Worm (Caenorhabditis elegans) whole organism, L4 larva: ENCODE results near the gene algn-12.

Source experiments
- F10B5.3 ChIP-seq: sonication (generic microtip); optimal IDR thresholded peaks from 2 replicates; lab custom pipeline; 2016; ENCODE audit warnings: mild to moderate bottlenecking, missing genetic modification characterization, missing compliant biosample characterization
- F37D6.2 ChIP-seq: sonication (generic microtip); optimal IDR thresholded peaks from 2 replicates; lab custom pipeline; 2016; ENCODE audit warnings: mild to moderate bottlenecking, missing genetic modification characterization, missing compliant biosample characterization
- F44E2.7 ChIP-seq: fragments of 200-800 bp; sonication (Bioruptor generic); IDR thresholded peaks from 2 replicates; pipeline ENCODE4 v2.1.2; 2022; ENCODE audit warnings: missing genetic modification characterization, missing compliant biosample characterization
- T20F7.1 ChIP-seq: fragments of 200-800 bp; sonication (Bioruptor generic); optimal IDR thresholded peaks from 2 replicates; lab custom pipeline; 2018; ENCODE audit warnings: mild to moderate bottlenecking, missing genetic modification characterization, missing compliant biosample characterization
- T26A8.4 ChIP-seq: fragments of 200-800 bp; sonication (Bioruptor generic); IDR thresholded peaks from 2 replicates; pipeline ENCODE4 v1.3.6; 2022; ENCODE audit warnings: missing genetic modification characterization, missing compliant biosample characterization
- Y105C5A.15 ChIP-seq: fragments of 200-800 bp; sonication (Bioruptor generic); IDR thresholded peaks from 2 replicates; pipeline ENCODE4 v1.3.6; 2022; ENCODE audit warnings: missing genetic modification characterization, missing compliant biosample characterization
- Y48G9A.11 ChIP-seq: fragments of 200-800 bp; sonication (Bioruptor generic); IDR thresholded peaks from 2 replicates; pipeline ENCODE4 v1.3.6; 2022; ENCODE audit warnings: missing genetic modification reagents, missing genetic modification characterization, missing compliant biosample characterization
- ZK337.2 ChIP-seq: fragments of 200-800 bp; sonication (Bioruptor generic); IDR thresholded peaks from 2 replicates; pipeline ENCODE4 v1.3.6; 2022; ENCODE audit warnings: missing genetic modification reagents, missing genetic modification characterization, missing compliant biosample characterization
- aha-1 ChIP-seq: fragments of 150-350 bp; peaks from one replicate; lab custom pipeline; 2014; ENCODE audit warnings: missing biosample characterization, missing genetic modification characterization
- ceh-20 ChIP-seq: fragments of 200-800 bp; sonication (Bioruptor generic); IDR thresholded peaks from 2 replicates; pipeline ENCODE4 v1.3.6; 2022; ENCODE audit warnings: missing genetic modification reagents, missing genetic modification characterization, missing compliant biosample characterization
- ces-1 ChIP-seq: fragments of 150-350 bp; sonication (generic microtip); optimal IDR thresholded peaks from 4 replicates; lab custom pipeline; 2014; ENCODE audit warnings: missing biosample characterization, missing genetic modification reagents, missing genetic modification characterization
- cey-2 ChIP-seq: sonication (generic microtip); optimal IDR thresholded peaks from 3 replicates; lab custom pipeline; 2017; ENCODE audit warnings: missing genetic modification characterization, mild to moderate bottlenecking, missing compliant biosample characterization, antibody characterized with exemption, borderline replicate concordance; ENCODE audit not compliant: insufficient read depth
- ctbp-1 ChIP-seq: fragments of 200-800 bp; sonication (Bioruptor generic); IDR thresholded peaks from 2 replicates; pipeline ENCODE4 v1.3.6; 2022; ENCODE audit warnings: missing genetic modification reagents, missing genetic modification characterization, missing compliant biosample characterization
- daf-12 ChIP-seq: fragments of 150-350 bp; optimal IDR thresholded peaks from 2 replicates; lab custom pipeline; 2014; ENCODE audit warnings: missing biosample characterization, missing genetic modification reagents, missing genetic modification characterization
- daf-16 ChIP-seq, 3 experiments: sonication (generic microtip); optimal IDR thresholded peaks; 2 replicates each; lab custom pipeline; 2016 to 2017; ENCODE audit warnings: missing genetic modification characterization in 3 of 3, missing genetic modification reagents in 3 of 3, mild to moderate bottlenecking in 2 of 3, missing compliant biosample characterization in 2 of 3, missing biosample characterization in 1 of 3, moderate library complexity in 1 of 3
- daf-19 ChIP-seq: fragments of 200-800 bp; sonication (Bioruptor generic); conservative IDR thresholded peaks from 2 replicates; pipeline ENCODE4 v1.3.6; 2022; ENCODE audit warnings: missing genetic modification characterization, missing compliant biosample characterization
- dmd-6 ChIP-seq: fragments of 200-800 bp; sonication (Bioruptor generic); IDR thresholded peaks from 2 replicates; pipeline ENCODE4 v1.3.6; 2022; ENCODE audit warnings: missing genetic modification reagents, missing genetic modification characterization, missing compliant biosample characterization
- dpl-1 ChIP-seq: fragments of 150-350 bp; optimal IDR thresholded peaks from 2 replicates; lab custom pipeline; 2014; ENCODE audit warnings: missing biosample characterization, missing genetic modification reagents, missing genetic modification characterization
- dve-1 ChIP-seq: sonication (generic microtip); optimal IDR thresholded peaks from 2 replicates; lab custom pipeline; 2017; ENCODE audit warnings: antibody characterized with exemption, mild to moderate bottlenecking, missing genetic modification characterization, missing compliant biosample characterization; ENCODE audit not compliant: insufficient read depth
- egl-27 ChIP-seq: sonication (generic microtip); optimal IDR thresholded peaks from 3 replicates; lab custom pipeline; 2017; ENCODE audit warnings: missing biosample characterization, missing genetic modification reagents, missing genetic modification characterization
- egl-43 ChIP-seq: fragments of 200-800 bp; sonication (Bioruptor generic); IDR thresholded peaks from 2 replicates; pipeline ENCODE4 v1.3.6; 2022; ENCODE audit warnings: missing genetic modification reagents, missing genetic modification characterization, missing compliant biosample characterization
- fkh-10 ChIP-seq: fragments of 150-350 bp; optimal IDR thresholded peaks from 2 replicates; lab custom pipeline; 2014; ENCODE audit warnings: missing biosample characterization, missing genetic modification reagents, missing genetic modification characterization
- gei-8 ChIP-seq: fragments of 200-800 bp; sonication (Bioruptor generic); optimal IDR thresholded peaks from 2 replicates; lab custom pipeline; 2018; ENCODE audit warnings: mild to moderate bottlenecking, missing genetic modification characterization, missing compliant biosample characterization
- lim-7 ChIP-seq: fragments of 200-800 bp; sonication (Bioruptor generic); IDR thresholded peaks from 2 replicates; pipeline ENCODE4 v1.3.6; 2022; ENCODE audit warnings: missing genetic modification characterization, missing compliant biosample characterization
- lin-29 ChIP-seq: fragments of 200-800 bp; sonication (Bioruptor generic); IDR thresholded peaks from 2 replicates; pipeline ENCODE4 v1.3.6; 2022; ENCODE audit warnings: missing genetic modification reagents, missing genetic modification characterization, missing compliant biosample characterization
- lsy-2 ChIP-seq, 2 experiments: fragments of 150-350 bp in 1 of 2; sonication (generic microtip) in 1 of 2; optimal IDR thresholded peaks; 2 replicates each; lab custom pipeline; 2014 to 2017; ENCODE audit warnings: missing biosample characterization in 2 of 2, missing genetic modification characterization in 2 of 2
- madf-5 ChIP-seq, 2 experiments: fragments of 200-800 bp; sonication (Bioruptor generic); IDR thresholded peaks; 2 replicates each; pipeline ENCODE4 v1.3.6; 2022; ENCODE audit warnings: missing compliant biosample characterization in 2 of 2, missing genetic modification characterization in 2 of 2
- madf-9 ChIP-seq: fragments of 200-800 bp; sonication (Bioruptor generic); conservative IDR thresholded peaks from 2 replicates; pipeline ENCODE4 v1.3.6; 2022; ENCODE audit warnings: missing genetic modification reagents, missing genetic modification characterization, missing compliant biosample characterization
- mep-1 ChIP-seq: fragments of 150-350 bp; sonication (generic microtip); optimal IDR thresholded peaks from 3 replicates; lab custom pipeline; 2014; ENCODE audit warnings: missing biosample characterization, missing genetic modification characterization
- mxl-3 ChIP-seq: fragments of 200-800 bp; sonication (Bioruptor generic); optimal IDR thresholded peaks from 2 replicates; lab custom pipeline; 2018; ENCODE audit warnings: mild to moderate bottlenecking, missing genetic modification characterization, missing compliant biosample characterization
- nhr-10 ChIP-seq: fragments of 150-350 bp; optimal IDR thresholded peaks from 2 replicates; lab custom pipeline; 2014; ENCODE audit warnings: missing biosample characterization, missing genetic modification characterization
- nhr-102 ChIP-seq: sonication (generic microtip); optimal IDR thresholded peaks from 2 replicates; lab custom pipeline; 2016; ENCODE audit warnings: mild to moderate bottlenecking, missing genetic modification characterization, moderate library complexity, missing compliant biosample characterization
- nhr-237 ChIP-seq: sonication (generic microtip); optimal IDR thresholded peaks from 2 replicates; lab custom pipeline; 2017; ENCODE audit warnings: missing biosample characterization, missing genetic modification characterization
- nhr-25 ChIP-seq: sonication (generic microtip); optimal IDR thresholded peaks from 2 replicates; lab custom pipeline; 2017; ENCODE audit warnings: missing genetic modification characterization, mild to moderate bottlenecking, missing compliant biosample characterization, antibody characterized with exemption, moderate library complexity, borderline replicate concordance; ENCODE audit not compliant: insufficient read depth
- nhr-28 ChIP-seq: fragments of 150-350 bp; optimal IDR thresholded peaks from 2 replicates; lab custom pipeline; 2014; ENCODE audit warnings: missing biosample characterization, missing genetic modification characterization
- php-3 ChIP-seq: fragments of 200-800 bp; sonication (Bioruptor generic); IDR thresholded peaks from 2 replicates; pipeline ENCODE4 v1.3.6; 2022; ENCODE audit warnings: missing genetic modification reagents, missing genetic modification characterization, missing compliant biosample characterization
- rbr-2 ChIP-seq: sonication (generic microtip); optimal IDR thresholded peaks from 2 replicates; lab custom pipeline; 2016; ENCODE audit warnings: missing genotype, missing genetic modification characterization, missing compliant biosample characterization
- snpc-1.2 ChIP-seq: fragments of 200-800 bp; sonication (Bioruptor generic); IDR thresholded peaks from 2 replicates; pipeline ENCODE4 v1.3.6; 2022; ENCODE audit warnings: missing genetic modification reagents, missing genetic modification characterization, missing compliant biosample characterization
- spr-1 ChIP-seq: sonication (generic microtip); optimal IDR thresholded peaks from 2 replicates; lab custom pipeline; 2016; ENCODE audit warnings: mild to moderate bottlenecking, missing genetic modification characterization, missing compliant biosample characterization
- tag-97 ChIP-seq: fragments of 200-800 bp; sonication (Bioruptor generic); IDR thresholded peaks from 2 replicates; pipeline ENCODE4 v1.3.6; 2022; ENCODE audit warnings: missing genetic modification characterization, missing compliant biosample characterization
- tra-1 ChIP-seq: fragments of 200-800 bp; sonication (Bioruptor generic); IDR thresholded peaks from 2 replicates; pipeline ENCODE4 v1.3.6; 2022; ENCODE audit warnings: missing genetic modification reagents, missing genetic modification characterization, missing compliant biosample characterization
- vab-7 ChIP-seq: fragments of 200-800 bp; sonication (Bioruptor generic); IDR thresholded peaks from 2 replicates; pipeline ENCODE4 v1.3.6; 2022; ENCODE audit warnings: missing genetic modification reagents, missing genetic modification characterization, missing compliant biosample characterization
- zag-1 ChIP-seq: fragments of 150-350 bp; optimal IDR thresholded peaks from 2 replicates; lab custom pipeline; 2014; ENCODE audit warnings: missing biosample characterization, missing genetic modification characterization
- zfp-3 ChIP-seq: fragments of 200-800 bp; sonication (Bioruptor generic); conservative IDR thresholded peaks from 2 replicates; pipeline ENCODE4 v1.3.6; 2022; ENCODE audit warnings: missing genetic modification reagents, missing genetic modification characterization, missing compliant biosample characterization
- zip-2 ChIP-seq: fragments of 150-350 bp; optimal IDR thresholded peaks from 2 replicates; lab custom pipeline; 2014; ENCODE audit warnings: missing biosample characterization, missing genetic modification characterization
- ztf-11 ChIP-seq: fragments of 150-350 bp; optimal IDR thresholded peaks from 2 replicates; lab custom pipeline; 2014; ENCODE audit warnings: missing biosample characterization, missing genetic modification characterization

Gene algn-12

ce11 chrV:7995878-7996277 lies 39.0 kb upstream of the algn-12 start, which contains the start of gene Y97E10AR.2:
TSS of gene Y97E10AR.2 (plus strand) at chrV:7996178.
- no peak for TF ChIP-seq php-3 (GFP tag; lab: Robert Waterston, UW)
- no peak for TF ChIP-seq ceh-20 (GFP tag; lab: Robert Waterston, UW)
- TF ChIP-seq Y48G9A.11, result no peak
- TF ChIP-seq nhr-10 (tag; lab: Kevin White, UChicago), result no peak
- no peak for TF ChIP-seq nhr-25
- no peak for TF ChIP-seq lsy-2 (tag; optimal IDR thresholded peaks at IDR 0.05; lab: Kevin White, UChicago)
- no peak for TF ChIP-seq nhr-102 (tag; lab: Kevin White, UChicago)
- TF ChIP-seq gei-8, result no peak
- no peak for TF ChIP-seq lin-29
- TF ChIP-seq daf-16 (GFP tag; optimal IDR thresholded peaks at IDR 0.05; lab: Kevin White, UChicago), result no peak
- no peak for TF ChIP-seq daf-16 (tag; optimal IDR thresholded peaks at IDR 0.05; lab: Kevin White, UChicago)
- no peak for TF ChIP-seq nhr-237 (tag; lab: Kevin White, UChicago)
- TF ChIP-seq egl-43 (GFP tag; lab: Robert Waterston, UW), result no peak
- TF ChIP-seq F10B5.3 (tag; lab: Kevin White, UChicago), result no peak
- TF ChIP-seq madf-9, result no peak
- TF ChIP-seq cey-2, result no peak
- no peak for TF ChIP-seq madf-5 (GFP tag; IDR thresholded peaks at IDR 0.05; lab: Robert Waterston, UW)

DNA sequence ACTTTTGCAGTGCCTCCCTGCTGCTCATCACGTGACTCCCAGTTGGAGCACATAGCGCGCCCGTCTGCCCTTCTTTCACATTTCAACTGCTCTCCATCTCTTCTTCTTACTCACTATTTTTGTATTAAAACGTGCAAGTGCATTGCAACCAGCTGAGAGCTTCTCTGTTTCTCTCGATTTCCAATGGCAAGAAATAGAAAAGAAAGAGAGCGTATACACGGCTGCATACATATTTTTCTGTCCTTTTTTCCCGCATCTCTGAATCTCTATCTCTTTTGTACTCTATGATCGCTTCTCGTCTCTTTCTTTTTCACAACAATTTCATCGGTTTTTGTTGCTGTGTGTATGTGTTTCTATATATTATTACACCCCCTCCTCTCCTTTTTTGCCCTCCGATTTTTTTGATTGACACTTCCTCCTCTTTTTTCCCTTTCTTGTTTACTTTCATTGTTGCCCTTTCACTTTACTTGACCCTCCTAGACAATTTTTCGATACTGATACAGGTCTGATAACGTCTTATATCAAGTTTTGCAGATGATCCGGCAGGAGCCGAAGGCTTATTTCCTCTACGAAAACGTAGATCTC lies 33.9 kb upstream of the algn-12 start, which contains the start of gene Y97E10AR.1:
TSS of gene Y97E10AR.1 (plus strand) at position 535 of the 585 bp plus-strand sequence.
- TF ChIP-seq zip-2 (tag; lab: Kevin White, UChicago) (no peak), daf-16 (GFP tag; optimal IDR thresholded peaks at IDR 0.05; lab: Kevin White, UChicago) (peak in 1 of 2 experiments; percentile 75), daf-16 (tag; optimal IDR thresholded peaks at IDR 0.05; lab: Kevin White, UChicago) (peak; percentile 87), T26A8.4 (GFP tag; lab: Robert Waterston, UW) (0 out of 2 replicates have a peak, but pooled peaks have one; percentile 39), php-3 (GFP tag; lab: Robert Waterston, UW) (no peak), tag-97 (no peak), T20F7.1 (GFP tag; lab: Kevin White, UChicago) (peak; percentile 74), dpl-1 (GFP tag; lab: Kevin White, UChicago) (peak; percentile 39), nhr-28 (tag; lab: Kevin White, UChicago) (peak; percentile 85), daf-12 (tag; lab: Kevin White, UChicago) (no peak), egl-43 (GFP tag; lab: Robert Waterston, UW) (no peak), spr-1 (tag; lab: Kevin White, UChicago) (no peak), nhr-10 (tag; lab: Kevin White, UChicago) (no peak), daf-19 (no peak), madf-5 (GFP tag; IDR thresholded peaks at IDR 0.05; lab: Robert Waterston, UW) (no peak), zfp-3 (no peak), fkh-10 (GFP tag; lab: Kevin White, UChicago) (peak; percentile 39), egl-27 (no peak), Y48G9A.11 (no peak), cey-2 (no peak), vab-7 (no peak), snpc-1.2 (no peak), ctbp-1 (GFP tag; lab: Robert Waterston, UW) (peak; percentile 83), ces-1 (GFP tag; lab: Kevin White, UChicago) (no peak), nhr-102 (tag; lab: Kevin White, UChicago) (no peak), dve-1 (tag; lab: Kevin White, UChicago) (peak; percentile 73), ztf-11 (tag; lab: Kevin White, UChicago) (no peak), ZK337.2 (GFP tag; lab: Robert Waterston, UW) (no peak), gei-8 (peak; percentile 86), rbr-2 (tag; lab: Kevin White, UChicago) (no peak), tra-1 (0 out of 2 replicates have a peak, but pooled peaks have one; percentile 28), dmd-6 (GFP tag; lab: Robert Waterston, UW) (peak; percentile 94), lim-7 (GFP tag; lab: Robert Waterston, UW) (no peak), mep-1 (tag; lab: Kevin White, UChicago) (peak; percentile 84), Y105C5A.15 (GFP tag; lab: Robert Waterston, UW) (no peak), zag-1 (no peak), F44E2.7 (no peak), aha-1 (peak; percentile 99), mxl-3 (GFP tag; lab: Kevin White, UChicago) (peak; percentile 75), F37D6.2 (peak; percentile 34)
